Fruit fly (Drosophila melanogaster) whole organism, pupa: ENCODE data around the gene CG17650.
A peak's percentile ranks its signal among the peaks of the same experiment; 100 is the strongest.

Source experiments
- CG10348 ChIP-seq: fragments of 200-800 bp; sonication (Bioruptor generic); IDR thresholded peaks from 2 replicates; pipeline ENCODE4 v1.3.6; 2022; ENCODE audit warnings: missing biosample characterization, missing genetic modification characterization
- CG12605 ChIP-seq: fragments of 200-800 bp; sonication (Bioruptor generic); IDR thresholded peaks from 2 replicates; pipeline ENCODE4 v1.3.6; 2022; ENCODE audit warnings: missing biosample characterization, missing genetic modification characterization
- CG13204 ChIP-seq: fragments of 200-800 bp; sonication (Bioruptor generic); optimal IDR thresholded peaks from 2 replicates; lab custom pipeline; 2018; ENCODE audit warnings: missing biosample characterization, mild to moderate bottlenecking, missing genetic modification characterization, moderate library complexity
- CG14655 ChIP-seq: fragments of 200-800 bp; sonication (Bioruptor generic); optimal IDR thresholded peaks from 3 replicates; lab custom pipeline; 2017; ENCODE audit warnings: mild to moderate bottlenecking, missing biosample characterization, missing genetic modification reagents, missing genetic modification characterization
- CG15710 ChIP-seq: fragments of 200-800 bp; sonication (Bioruptor generic); optimal IDR thresholded peaks from 2 replicates; lab custom pipeline; 2018; ENCODE audit warnings: missing biosample characterization, mild to moderate bottlenecking, missing genetic modification characterization, moderate library complexity
- CG17806 ChIP-seq: fragments of 200-800 bp; sonication (Bioruptor generic); optimal IDR thresholded peaks from 2 replicates; lab custom pipeline; 2018; ENCODE audit warnings: missing biosample characterization, mild to moderate bottlenecking, missing genetic modification characterization, moderate library complexity
- CG32121 ChIP-seq: fragments of 200-800 bp; sonication (Bioruptor generic); IDR thresholded peaks from 2 replicates; pipeline ENCODE4 v1.3.6; 2022; ENCODE audit warnings: missing biosample characterization, missing genetic modification characterization
- CG34367 ChIP-seq: fragments of 200-800 bp; sonication (Bioruptor generic); optimal IDR thresholded peaks from 2 replicates; lab custom pipeline; 2018; ENCODE audit warnings: missing biosample characterization, mild to moderate bottlenecking, missing genetic modification characterization
- CG4496 ChIP-seq: fragments of 200-800 bp; sonication (Bioruptor generic); IDR thresholded peaks from 3 replicates; pipeline ENCODE4 v1.3.6; 2022; ENCODE audit warnings: missing biosample characterization, missing genetic modification characterization
- CG8159 ChIP-seq: fragments of 200-800 bp; sonication (Bioruptor generic); optimal IDR thresholded peaks from 3 replicates; lab custom pipeline; 2018; ENCODE audit warnings: missing biosample characterization, mild to moderate bottlenecking, missing genetic modification characterization, moderate library complexity
- CG8301 ChIP-seq: fragments of 200-800 bp; sonication (Bioruptor generic); optimal IDR thresholded peaks from 2 replicates; lab custom pipeline; 2018; ENCODE audit warnings: missing biosample characterization, mild to moderate bottlenecking, missing genetic modification characterization
- CG9948 ChIP-seq: fragments of 200-800 bp; sonication (Bioruptor generic); optimal IDR thresholded peaks from 2 replicates; lab custom pipeline; 2018; ENCODE audit warnings: missing biosample characterization, mild to moderate bottlenecking, missing genetic modification characterization, moderate library complexity
- D1 ChIP-seq: fragments of 200-800 bp; sonication (Bioruptor generic); optimal IDR thresholded peaks from 2 replicates; lab custom pipeline; 2018; ENCODE audit warnings: missing biosample characterization, mild to moderate bottlenecking, missing genetic modification characterization, moderate library complexity
- EcR ChIP-seq: fragments of 200-800 bp; sonication (Bioruptor generic); optimal IDR thresholded peaks from 3 replicates; lab custom pipeline; 2019; ENCODE audit warnings: missing biosample characterization, missing genetic modification characterization, mild to moderate bottlenecking, moderate library complexity, missing genetic modification reagents
- Ets98B ChIP-seq: fragments of 200-800 bp; sonication (Bioruptor generic); IDR thresholded peaks from 2 replicates; pipeline ENCODE4 v1.3.6; 2022; ENCODE audit warnings: missing biosample characterization, missing genetic modification characterization
- Pif1A ChIP-seq: fragments of 200-800 bp; sonication (Bioruptor generic); optimal IDR thresholded peaks from 3 replicates; lab custom pipeline; 2016; ENCODE audit warnings: missing biosample characterization, missing genetic modification characterization
- Pif1B ChIP-seq: fragments of 200-800 bp; sonication (Bioruptor generic); optimal IDR thresholded peaks from 3 replicates; lab custom pipeline; 2016; ENCODE audit warnings: missing biosample characterization, missing genetic modification characterization
- Snoo ChIP-seq: fragments of 200-800 bp; sonication (Bioruptor generic); optimal IDR thresholded peaks from 3 replicates; lab custom pipeline; 2017; ENCODE audit warnings: missing biosample characterization, mild to moderate bottlenecking, missing genetic modification characterization, inconsistent platforms
- fd96Ca ChIP-seq: fragments of 200-800 bp; sonication (Bioruptor generic); IDR thresholded peaks from 3 replicates; pipeline ENCODE4 v1.3.6; 2022; ENCODE audit warnings: missing biosample characterization, missing genetic modification characterization
- gl ChIP-seq: fragments of 200-800 bp; sonication (Bioruptor generic); optimal IDR thresholded peaks from 2 replicates; lab custom pipeline; 2018; ENCODE audit warnings: missing biosample characterization, mild to moderate bottlenecking, missing genetic modification characterization
- rn ChIP-seq: fragments of 200-800 bp; sonication (Bioruptor generic); IDR thresholded peaks from 2 replicates; pipeline ENCODE4 v1.3.6; 2022; ENCODE audit warnings: missing biosample characterization, missing genetic modification characterization

CG17650 gene

dm6 chr2L:1787929-1788328, 29.0 kb upstream of the CG17650 start:
- TF ChIP-seq Ets98B (GFP tag; lab: Robert Waterston, UW) (no peak), CG13204 (GFP tag; lab: Kevin White, UChicago) (no peak), CG8159 (tag; lab: Kevin White, UChicago) (no peak), CG34367 (tag; lab: Kevin White, UChicago) (no peak), CG12605 (GFP tag; lab: Robert Waterston, UW) (no peak), Snoo (tag; lab: Kevin White, UChicago) (no peak), Pif1B (GFP tag; lab: Kevin White, UChicago) (no peak), EcR (GFP tag; lab: Kevin White, UChicago) (no peak), CG17806 (no peak), Pif1A (GFP tag; lab: Kevin White, UChicago) (no peak), D1 (tag; lab: Kevin White, UChicago) (no peak), CG10348 (no peak), CG8301 (tag; lab: Kevin White, UChicago) (no peak), CG15710 (tag; lab: Kevin White, UChicago) (no peak), gl (tag; lab: Kevin White, UChicago) (no peak)

- TF ChIP-seq Ets98B (GFP tag; lab: Robert Waterston, UW) (no peak), CG8159 (tag; lab: Kevin White, UChicago) (no peak), CG4496 (GFP tag; lab: Robert Waterston, UW) (no peak), CG32121 (no peak), CG10348 (no peak), EcR (GFP tag; lab: Kevin White, UChicago) (no peak), Pif1A (GFP tag; lab: Kevin White, UChicago) (no peak), CG12605 (GFP tag; lab: Robert Waterston, UW) (no peak), CG9948 (tag; lab: Kevin White, UChicago) (no peak), Pif1B (GFP tag; lab: Kevin White, UChicago) (no peak), CG13204 (GFP tag; lab: Kevin White, UChicago) (no peak), Snoo (tag; lab: Kevin White, UChicago) (no peak), fd96Ca (no peak), D1 (tag; lab: Kevin White, UChicago) (no peak)
- TF ChIP-seq, all 21 proteins: peak for 0
Measured at dm6 chr2L:1783762-1784161, 24.9 kb upstream of the CG17650 start, which contains the start of gene Gr22e. Gene Gr22e, plus strand, starts transcription at chr2L:1784062.

- TF ChIP-seq Snoo (tag; lab: Kevin White, UChicago) (no peak), CG32121 (no peak), Ets98B (GFP tag; lab: Robert Waterston, UW) (no peak), rn (GFP tag; lab: Robert Waterston, UW) (no peak), D1 (tag; lab: Kevin White, UChicago) (no peak), gl (tag; lab: Kevin White, UChicago) (no peak), CG8159 (tag; lab: Kevin White, UChicago) (no peak), CG34367 (tag; lab: Kevin White, UChicago) (no peak), CG10348 (no peak), CG4496 (GFP tag; lab: Robert Waterston, UW) (no peak), CG14655 (no peak), CG17806 (no peak), CG15710 (tag; lab: Kevin White, UChicago) (no peak), fd96Ca (no peak), CG8301 (tag; lab: Kevin White, UChicago) (no peak), CG9948 (tag; lab: Kevin White, UChicago) (no peak), CG12605 (GFP tag; lab: Robert Waterston, UW) (no peak)
Measured at dm6 chr2L:1756351-1756750, 2.5 kb downstream of the CG17650 start, which contains the start of gene Gr22f. Gene Gr22f, minus strand, starts transcription at chr2L:1756451.

dm6 chr2L:1751953-1752352, 6.9 kb downstream of the CG17650 start, which contains the start of the genes CG17712 and CG17648:
Gene CG17712, minus strand, starts transcription at chr2L:1752122.
Gene CG17648, plus strand, starts transcription at chr2L:1752308.
- TF ChIP-seq CG32121 (no peak), CG15710 (tag; lab: Kevin White, UChicago) (no peak), CG12605 (GFP tag; lab: Robert Waterston, UW) (no peak), Snoo (tag; lab: Kevin White, UChicago) (no peak)

- TF ChIP-seq EcR (GFP tag; lab: Kevin White, UChicago), result peak; percentile 95
- no peak for TF ChIP-seq CG10348
- TF ChIP-seq CG4496 (GFP tag; lab: Robert Waterston, UW), result no peak
Measured at dm6 chr2L:1748410-1748809, 10.5 kb downstream of the CG17650 start.

- TF ChIP-seq EcR (GFP tag; lab: Kevin White, UChicago), result no peak
- TF ChIP-seq gl (tag; lab: Kevin White, UChicago), result no peak
- no peak for TF ChIP-seq CG8159 (tag; lab: Kevin White, UChicago)
- no peak for TF ChIP-seq CG9948 (tag; lab: Kevin White, UChicago)
- no peak for TF ChIP-seq CG34367 (tag; lab: Kevin White, UChicago)
- no peak for TF ChIP-seq fd96Ca
- no peak for TF ChIP-seq CG15710 (tag; lab: Kevin White, UChicago)
- TF ChIP-seq CG12605 (GFP tag; lab: Robert Waterston, UW), result no peak
- no peak for TF ChIP-seq Snoo (tag; lab: Kevin White, UChicago)
Measured at dm6 chr2L:1743800-1744199, 15.1 kb downstream of the CG17650 start.
